Fruit fly (Drosophila melanogaster): ENCODE results near the gene Afti.

Afti gene

dm6 chr3R:14353733-14354152, 27.3 kb upstream of the Afti start (continued):
- TF ChIP-seq dysf (GFP tag; IDR thresholded peaks at IDR 0.05) (peak; percentile 81; the same call in 2 of the 3 replicates), CG2678 (tag; optimal IDR thresholded peaks at IDR 0.05) (peak; percentile 89), CG4707 (GFP tag; optimal IDR thresholded peaks at IDR 0.05) (no peak), CG5245 (GFP tag; optimal IDR thresholded peaks at IDR 0.05) (peak; percentile 49), otp (GFP tag; IDR thresholded peaks at IDR 0.05) (no peak), B-H2 (GFP tag; optimal IDR thresholded peaks at IDR 0.05) (no peak), lmd (GFP tag; IDR thresholded peaks at IDR 0.05) (peak; percentile 70), pzg (GFP tag; optimal IDR thresholded peaks at IDR 0.05) (no peak), bigmax (GFP tag; optimal IDR thresholded peaks at IDR 0.05) (no peak), Dip2 (GFP tag; IDR thresholded peaks at IDR 0.05) (no peak), CG1647 (GFP tag; optimal IDR thresholded peaks at IDR 0.05) (no peak), croc (GFP tag; conservative IDR thresholded peaks at IDR 0.05) (peak; percentile 62; the same call in 1 of the 3 replicates), CG17568 (GFP tag; optimal IDR thresholded peaks at IDR 0.05) (no peak), pnt (GFP tag; optimal IDR thresholded peaks at IDR 0.05) (no peak), seq (GFP tag; IDR thresholded peaks at IDR 0.05) (peak; percentile 44; the same call in 1 of the 2 replicates), Oaz (GFP tag; IDR thresholded peaks at IDR 0.05) (no peak), Hr51 (GFP tag; optimal IDR thresholded peaks at IDR 0.05) (peak in 1 of 2 experiments; percentile 80), CG12071 (GFP tag; optimal IDR thresholded peaks at IDR 0.05) (peak; percentile 39), cwo (GFP tag; optimal IDR thresholded peaks at IDR 0.05) (peak; percentile 77), sima (GFP tag; optimal IDR thresholded peaks at IDR 0.05) (no peak), NfI (GFP tag; optimal IDR thresholded peaks at IDR 0.05) (peak; percentile 44), sens (GFP tag) (peak; percentile 67), row (GFP tag; IDR thresholded peaks at IDR 0.05) (peak; percentile 58), CG7786 (GFP tag; optimal IDR thresholded peaks at IDR 0.05) (no peak), CG10654 (GFP tag; optimal IDR thresholded peaks at IDR 0.05) (peak; percentile 47), Atf3 (GFP tag; optimal IDR thresholded peaks at IDR 0.05) (no peak), CG31365 (tag; optimal IDR thresholded peaks at IDR 0.05) (no peak), CG12391 (tag; optimal IDR thresholded peaks at IDR 0.05) (peak; percentile 70), nom (GFP tag; optimal IDR thresholded peaks at IDR 0.05) (peak; percentile 87), CG7839 (tag; optimal IDR thresholded peaks at IDR 0.05) (peak; percentile 83), CG18011 (GFP tag; optimal IDR thresholded peaks at IDR 0.05) (no peak), Ptx1 (GFP tag; IDR thresholded peaks at IDR 0.05) (peak; percentile 77), CG11085 (GFP tag; IDR thresholded peaks at IDR 0.05) (0 out of 2 replicates have a peak, but pooled peaks have one; percentile 21), CG15601 (tag; optimal IDR thresholded peaks at IDR 0.05) (peak; percentile 46), Gug (GFP tag; IDR thresholded peaks at IDR 0.05) (0 out of 4 replicates have a peak, but pooled peaks have one; percentile 33), jing (GFP tag; optimal IDR thresholded peaks at IDR 0.05) (peak; percentile 0), CG5953 (GFP tag; IDR thresholded peaks at IDR 0.05) (no peak; the same call in 1 of the 2 replicates), D19B (GFP tag; optimal IDR thresholded peaks at IDR 0.05) (peak; percentile 45), CG9797 (GFP tag; optimal IDR thresholded peaks at IDR 0.05) (no peak), CG14014 (GFP tag; IDR thresholded peaks at IDR 0.05) (0 out of 2 replicates have a peak, but pooled peaks have one; percentile 38), CHES-1-like (GFP tag; optimal IDR thresholded peaks at IDR 0.05) (no peak), Dek (tag; optimal IDR thresholded peaks at IDR 0.05) (peak; percentile 63), schlank (tag; optimal IDR thresholded peaks at IDR 0.05) (no peak), Nf-YC (tag; optimal IDR thresholded peaks at IDR 0.05) (peak; percentile 48), CG16815 (GFP tag; optimal IDR thresholded peaks at IDR 0.05) (peak; percentile 39), Hr78 (GFP tag; optimal IDR thresholded peaks at IDR 0.05) (peak in 1 of 2 experiments; percentile 27), CG7271 (tag; optimal IDR thresholded peaks at IDR 0.05) (no peak), tin (GFP tag; optimal IDR thresholded peaks at IDR 0.05) (peak; percentile 49), dati (GFP tag; IDR thresholded peaks at IDR 0.05) (no peak), emc (GFP tag; optimal IDR thresholded peaks at IDR 0.05) (no peak)

All from whole organism, embryonic.